Worm (Caenorhabditis elegans) whole organism, L3 larva: ENCODE data around the gene T24H10.5.

Experiments
- aly-2 ChIP-seq: fragments of 150-350 bp; optimal IDR thresholded peaks from 2 replicates; lab custom pipeline; 2014; ENCODE audit warnings: missing biosample characterization, missing genetic modification characterization
- ceh-28 ChIP-seq: fragments of 150-350 bp; optimal IDR thresholded peaks from 2 replicates; lab custom pipeline; 2014; ENCODE audit warnings: missing biosample characterization, missing genetic modification reagents, missing genetic modification characterization
- ceh-82 ChIP-seq: fragments of 150-350 bp; optimal IDR thresholded peaks from 2 replicates; lab custom pipeline; 2014; ENCODE audit warnings: missing biosample characterization, missing genetic modification characterization
- ceh-9 ChIP-seq: sonication (generic microtip); optimal IDR thresholded peaks from 2 replicates; lab custom pipeline; 2018; ENCODE audit warnings: missing biosample characterization, missing genetic modification characterization
- daf-12 ChIP-seq: fragments of 150-350 bp; optimal IDR thresholded peaks from 2 replicates; lab custom pipeline; 2014; ENCODE audit warnings: missing biosample characterization, missing genetic modification reagents, missing genetic modification characterization
- egl-27 ChIP-seq: sonication (generic microtip); optimal IDR thresholded peaks from 4 replicates; lab custom pipeline; 2017; ENCODE audit warnings: missing biosample characterization, missing genetic modification reagents, missing genetic modification characterization
- elt-1 ChIP-seq: fragments of 150-350 bp; optimal IDR thresholded peaks from 2 replicates; lab custom pipeline; 2014; ENCODE audit warnings: missing biosample characterization, missing genetic modification characterization
- elt-2 ChIP-seq: sonication (generic microtip); optimal IDR thresholded peaks from 2 replicates; lab custom pipeline; 2016; ENCODE audit warnings: missing genetic modification reagents, mild to moderate bottlenecking, missing genetic modification characterization, missing compliant biosample characterization
- elt-3 ChIP-seq, 3 experiments: fragments of 150-350 bp in 1 of 3; sonication (generic microtip) in 2 of 3; optimal IDR thresholded peaks; 2 replicates in 2 of 3; 4 replicates in 1 of 3; lab custom pipeline; 2014 to 2017; ENCODE audit warnings: missing biosample characterization in 3 of 3, missing genetic modification characterization in 3 of 3
- eor-1 ChIP-seq, 2 experiments: fragments of 150-350 bp; optimal IDR thresholded peaks; 2 replicates each; lab custom pipeline; 2014 to 2018; ENCODE audit warnings: missing biosample characterization in 2 of 2, missing genetic modification characterization in 2 of 2
- fkh-2 ChIP-seq: fragments of 150-350 bp; optimal IDR thresholded peaks from 2 replicates; lab custom pipeline; 2014; ENCODE audit warnings: missing biosample characterization, missing genetic modification reagents, missing genetic modification characterization
- fos-1 ChIP-seq: fragments of 150-350 bp; optimal IDR thresholded peaks from 2 replicates; lab custom pipeline; 2014; ENCODE audit warnings: missing biosample characterization, missing genetic modification characterization
- hmg-11 ChIP-seq: sonication (generic microtip); optimal IDR thresholded peaks from 2 replicates; lab custom pipeline; 2016; ENCODE audit warnings: missing genetic modification characterization, missing compliant biosample characterization
- lin-15B ChIP-seq: fragments of 150-350 bp; optimal IDR thresholded peaks from 2 replicates; lab custom pipeline; 2014; ENCODE audit warnings: missing biosample characterization, missing genetic modification characterization
- lin-39 ChIP-seq: fragments of 150-350 bp; optimal IDR thresholded peaks from 2 replicates; lab custom pipeline; 2018; ENCODE audit warnings: missing biosample characterization, missing genetic modification reagents, missing genetic modification characterization
- lsy-12 ChIP-seq: sonication (generic microtip); optimal IDR thresholded peaks from 2 replicates; lab custom pipeline; 2016; ENCODE audit warnings: mild to moderate bottlenecking, missing genetic modification characterization, missing compliant biosample characterization
- mdl-1 ChIP-seq: fragments of 150-350 bp; optimal IDR thresholded peaks from 2 replicates; lab custom pipeline; 2014; ENCODE audit warnings: missing biosample characterization, missing genetic modification characterization
- mml-1 ChIP-seq: fragments of 150-350 bp; sonication (generic microtip); optimal IDR thresholded peaks from 3 replicates; lab custom pipeline; 2014; ENCODE audit warnings: missing biosample characterization, missing genetic modification characterization
- nfya-1 ChIP-seq: sonication (generic microtip); optimal IDR thresholded peaks from 2 replicates; lab custom pipeline; 2017; ENCODE audit warnings: missing genetic modification characterization, mild to moderate bottlenecking, missing compliant biosample characterization, antibody characterized with exemption, moderate library complexity; ENCODE audit not compliant: insufficient read depth
- nhr-11 ChIP-seq: fragments of 150-350 bp; optimal IDR thresholded peaks from 2 replicates; lab custom pipeline; 2014; ENCODE audit warnings: missing biosample characterization, missing genetic modification characterization
- nhr-23 ChIP-seq: fragments of 150-350 bp; optimal IDR thresholded peaks from 2 replicates; lab custom pipeline; 2014; ENCODE audit warnings: missing biosample characterization, missing genetic modification reagents, missing genetic modification characterization
- nhr-237 ChIP-seq: fragments of 150-350 bp; optimal IDR thresholded peaks from 2 replicates; lab custom pipeline; 2014; ENCODE audit warnings: missing biosample characterization, missing genetic modification characterization
- nhr-25 ChIP-seq: sonication (generic microtip); optimal IDR thresholded peaks from 2 replicates; lab custom pipeline; 2017; ENCODE audit warnings: missing biosample characterization, missing genetic modification characterization
- nhr-28 ChIP-seq: fragments of 150-350 bp; optimal IDR thresholded peaks from 2 replicates; lab custom pipeline; 2014; ENCODE audit warnings: missing biosample characterization, missing genetic modification characterization
- nhr-43 ChIP-seq: sonication (generic microtip); optimal IDR thresholded peaks from 2 replicates; lab custom pipeline; 2016; ENCODE audit warnings: mild to moderate bottlenecking, missing genetic modification characterization, missing compliant biosample characterization; ENCODE audit not compliant: poor library complexity, severe bottlenecking
- nhr-67 ChIP-seq: fragments of 150-350 bp; optimal IDR thresholded peaks from 2 replicates; lab custom pipeline; 2014; ENCODE audit warnings: missing biosample characterization, missing genetic modification characterization
- nhr-76 ChIP-seq: fragments of 150-350 bp; sonication (generic microtip); optimal IDR thresholded peaks from 5 replicates; lab custom pipeline; 2014; ENCODE audit warnings: missing biosample characterization, missing genetic modification characterization
- pha-4 ChIP-seq: fragments of 150-350 bp; optimal IDR thresholded peaks from 2 replicates; lab custom pipeline; 2014; ENCODE audit warnings: missing biosample characterization, missing genetic modification reagents, missing genetic modification characterization
- pqm-1 ChIP-seq: fragments of 150-350 bp; optimal IDR thresholded peaks from 2 replicates; lab custom pipeline; 2017; ENCODE audit warnings: missing biosample characterization, missing genetic modification characterization, inconsistent platforms
- sea-2 ChIP-seq: fragments of 150-350 bp; sonication (generic microtip); optimal IDR thresholded peaks from 4 replicates; lab custom pipeline; 2014; ENCODE audit warnings: missing biosample characterization, missing genetic modification reagents, missing genetic modification characterization
- skn-1 ChIP-seq: fragments of 150-350 bp; optimal IDR thresholded peaks from 2 replicates; lab custom pipeline; 2014; ENCODE audit warnings: missing biosample characterization, missing genetic modification characterization
- tbx-2 ChIP-seq: sonication (generic microtip); optimal IDR thresholded peaks from 2 replicates; lab custom pipeline; 2016; ENCODE audit warnings: mild to moderate bottlenecking, missing genetic modification characterization, missing compliant biosample characterization
- unc-62 ChIP-seq: fragments of 150-350 bp; sonication (generic microtip); optimal IDR thresholded peaks from 4 replicates; lab custom pipeline; 2014; ENCODE audit warnings: missing biosample characterization, missing genetic modification reagents, missing genetic modification characterization
- zag-1 ChIP-seq: fragments of 150-350 bp; optimal IDR thresholded peaks from 2 replicates; lab custom pipeline; 2014; ENCODE audit warnings: missing biosample characterization, missing genetic modification characterization
- ztf-11 ChIP-seq: fragments of 150-350 bp; optimal IDR thresholded peaks from 2 replicates; lab custom pipeline; 2014; ENCODE audit warnings: missing biosample characterization, missing genetic modification characterization
- ztf-4 ChIP-seq: fragments of 150-350 bp; optimal IDR thresholded peaks from 2 replicates; lab custom pipeline; 2014; ENCODE audit warnings: missing biosample characterization, missing genetic modification characterization

Gene T24H10.5

DNA sequence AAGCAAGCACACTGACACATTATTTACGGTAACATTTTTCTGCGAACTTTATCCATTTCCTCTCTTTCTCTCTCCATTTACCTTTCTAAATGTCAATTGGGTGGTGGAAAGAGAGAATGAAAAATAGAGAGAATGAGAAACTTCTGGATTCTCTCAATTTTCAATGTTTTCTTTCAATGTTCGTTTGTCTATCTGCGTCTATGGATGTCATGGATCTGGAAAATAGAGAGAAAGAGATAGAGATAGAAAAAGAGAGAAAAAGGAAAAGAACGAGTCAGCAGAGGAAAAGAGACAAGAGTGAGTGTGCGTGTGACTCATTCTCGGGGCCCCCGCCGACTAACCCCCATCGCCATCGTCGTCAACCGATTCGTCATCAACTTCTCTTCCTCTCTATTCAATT, 12.0 kb downstream of the T24H10.5 start, which contains the start of gene jun-1 (continued):
- TF ChIP-seq aly-2 (no peak), nfya-1 (tag; lab: Kevin White, UChicago) (peak; percentile 82), lin-39 (peak; percentile 52), eor-1 (tag; optimal IDR thresholded peaks at IDR 0.05; lab: Kevin White, UChicago) (no peak), lin-15B (tag; lab: Kevin White, UChicago) (peak; percentile 53), unc-62 (GFP tag; lab: Kevin White, UChicago) (peak; percentile 55), ztf-4 (tag; lab: Kevin White, UChicago) (no peak), ceh-82 (tag; lab: Kevin White, UChicago) (peak; percentile 54), ztf-11 (no peak), tbx-2 (tag; lab: Kevin White, UChicago) (peak; percentile 38), nhr-67 (no peak), elt-1 (tag; lab: Kevin White, UChicago) (peak; percentile 39), lsy-12 (peak; percentile 74), hmg-11 (tag; lab: Kevin White, UChicago) (peak; percentile 67), fkh-2 (no peak), zag-1 (no peak), nhr-25 (tag; lab: Kevin White, UChicago) (peak; percentile 90), nhr-43 (peak; percentile 82), mdl-1 (tag; lab: Kevin White, UChicago) (peak; percentile 52), nhr-23 (tag; lab: Kevin White, UChicago) (peak; percentile 99)

DNA sequence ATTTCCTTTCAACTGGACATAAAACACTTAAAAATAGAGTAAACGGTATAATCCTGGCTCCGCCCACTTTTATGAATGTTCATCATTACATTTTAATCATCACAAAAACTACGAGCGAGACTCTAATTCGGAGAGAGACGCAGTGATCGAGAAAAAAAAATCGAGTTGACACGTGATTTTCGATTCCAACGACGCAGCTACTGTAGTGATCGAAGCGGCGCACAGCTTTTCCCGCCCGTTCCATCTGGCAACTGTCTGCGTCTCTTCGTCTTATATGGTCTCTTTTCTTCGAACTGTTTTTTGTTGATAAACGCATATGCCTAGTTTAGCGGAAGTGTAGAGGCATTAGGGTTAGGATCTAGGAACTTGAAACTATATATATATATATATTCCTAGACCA, 12.9 kb downstream of the T24H10.5 start:
- TF ChIP-seq eor-1 (tag; optimal IDR thresholded peaks at IDR 0.05; lab: Kevin White, UChicago) = no peak
- TF ChIP-seq nhr-23 (tag; lab: Kevin White, UChicago) = peak; percentile 67
- no peak for TF ChIP-seq nhr-28 (tag; lab: Kevin White, UChicago)
- TF ChIP-seq mdl-1 (tag; lab: Kevin White, UChicago) = peak; percentile 25
- peak; percentile 62 for TF ChIP-seq nhr-25 (tag; lab: Kevin White, UChicago)
- peak; percentile 21 for TF ChIP-seq hmg-11 (tag; lab: Kevin White, UChicago)
- peak in 1 of 3 experiments; percentile 6 for TF ChIP-seq elt-3 (tag; optimal IDR thresholded peaks at IDR 0.05; lab: Kevin White, UChicago)
- peak; percentile 69 for TF ChIP-seq elt-2 (tag; lab: Kevin White, UChicago)
- peak; percentile 50 for TF ChIP-seq pha-4 (tag; lab: Kevin White, UChicago)
- TF ChIP-seq nhr-43 = peak; percentile 76
- peak; percentile 29 for TF ChIP-seq lsy-12
- TF ChIP-seq fkh-2 = no peak
- peak; percentile 41 for TF ChIP-seq nfya-1 (tag; lab: Kevin White, UChicago)

DNA sequence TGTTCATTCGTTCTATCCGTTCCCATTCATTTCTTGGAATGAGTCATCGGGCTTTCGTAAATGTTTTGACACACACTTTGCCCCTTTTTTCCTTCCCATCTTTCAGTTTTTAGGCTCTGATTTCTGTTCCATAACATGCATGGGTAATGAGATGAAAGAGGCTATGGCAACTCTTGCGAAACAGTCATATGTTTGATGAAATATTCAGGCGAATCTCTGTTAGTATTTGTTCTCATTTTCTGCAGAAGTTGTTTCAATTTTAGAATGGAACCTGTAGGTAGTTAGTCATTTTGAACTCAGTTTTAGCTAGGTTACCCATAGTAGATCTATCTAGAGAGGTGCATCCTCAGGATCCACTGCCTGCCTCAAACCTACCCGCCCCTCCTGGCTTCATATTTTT, 14.1 kb downstream of the T24H10.5 start:
- TF ChIP-seq nfya-1 (tag; lab: Kevin White, UChicago) (no peak), hmg-11 (tag; lab: Kevin White, UChicago) (no peak), ceh-28 (tag; lab: Kevin White, UChicago) (no peak), nhr-76 (tag; lab: Kevin White, UChicago) (no peak), mdl-1 (tag; lab: Kevin White, UChicago) (no peak), nhr-28 (tag; lab: Kevin White, UChicago) (no peak), zag-1 (no peak), daf-12 (tag; lab: Kevin White, UChicago) (no peak), lsy-12 (no peak), nhr-237 (tag; lab: Kevin White, UChicago) (no peak), fos-1 (tag; lab: Kevin White, UChicago) (no peak), unc-62 (GFP tag; lab: Kevin White, UChicago) (no peak), lin-15B (tag; lab: Kevin White, UChicago) (no peak), ceh-9 (no peak), elt-1 (tag; lab: Kevin White, UChicago) (no peak), mml-1 (no peak), sea-2 (GFP tag; lab: Kevin White, UChicago) (no peak)

DNA sequence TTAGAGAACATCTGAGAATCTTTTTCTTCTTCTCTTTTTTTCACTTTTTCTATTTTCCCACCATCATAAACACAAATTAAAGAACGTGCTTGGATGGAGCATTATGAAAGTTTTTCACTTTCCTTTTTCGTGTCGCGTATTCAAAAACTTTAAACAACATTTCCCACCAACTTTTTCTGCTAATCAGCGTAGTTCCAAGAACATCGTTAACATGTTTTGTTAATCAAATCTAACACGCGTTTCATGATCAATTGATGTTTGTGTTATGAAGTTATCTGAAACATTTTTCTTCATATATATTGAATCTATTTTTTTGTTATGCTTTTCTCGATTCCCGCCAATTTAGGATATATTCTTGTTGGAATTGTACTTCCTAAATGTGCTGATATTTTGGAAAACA, 14.7 kb downstream of the T24H10.5 start:
- TF ChIP-seq nhr-28 (tag; lab: Kevin White, UChicago) = no peak
- TF ChIP-seq fos-1 (tag; lab: Kevin White, UChicago) = no peak
- TF ChIP-seq nhr-11 (tag; lab: Kevin White, UChicago) = peak; percentile 67
- no peak for TF ChIP-seq mml-1

DNA sequence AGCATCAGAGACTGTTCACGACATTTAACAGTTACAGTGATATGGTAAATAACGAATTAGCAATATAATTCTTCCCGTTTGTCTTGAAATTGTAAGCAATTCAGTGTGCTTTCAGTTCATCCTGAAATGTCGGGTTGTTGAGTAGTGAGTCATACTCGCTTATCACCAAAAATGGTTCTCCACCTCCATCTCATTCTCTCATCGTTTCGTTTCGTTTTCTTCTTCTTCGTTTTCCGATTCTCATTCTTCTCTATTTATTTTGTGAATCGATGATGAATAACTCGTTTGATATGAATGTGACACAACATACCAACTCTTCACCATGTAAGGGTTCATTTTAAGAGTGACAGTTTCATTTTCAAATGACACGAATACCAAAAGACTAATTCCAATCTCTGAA, 15.5 kb downstream of the T24H10.5 start:
- TF ChIP-seq pha-4 (tag; lab: Kevin White, UChicago) = peak; percentile 20
- peak; percentile 36 for TF ChIP-seq skn-1 (tag; lab: Kevin White, UChicago)
- peak; percentile 65 for TF ChIP-seq elt-2 (tag; lab: Kevin White, UChicago)
- TF ChIP-seq nfya-1 (tag; lab: Kevin White, UChicago) = no peak
- TF ChIP-seq ztf-4 (tag; lab: Kevin White, UChicago) = no peak
- TF ChIP-seq egl-27 = no peak
- TF ChIP-seq pqm-1 = peak; percentile 61
